Fruit fly (Drosophila melanogaster) whole organism, embryonic: ENCODE results near the gene CG43054.
A peak's percentile ranks its signal among the peaks of the same experiment; 100 is the strongest.

ENCODE experiments used
- BtbVII ChIP-seq: fragments of 200-800 bp; sonication (Bioruptor generic); optimal IDR thresholded peaks from 3 replicates; lab custom pipeline; 2017; ENCODE audit warnings: missing biosample characterization, mild to moderate bottlenecking, missing genetic modification characterization
- CG10654 ChIP-seq: fragments of 200-800 bp; sonication (Bioruptor generic); optimal IDR thresholded peaks from 2 replicates; lab custom pipeline; 2016; ENCODE audit warnings: missing biosample characterization, missing genetic modification characterization
- CG10979 ChIP-seq: fragments of 200-800 bp; sonication (Bioruptor generic); optimal IDR thresholded peaks from 2 replicates; lab custom pipeline; 2018; ENCODE audit warnings: missing biosample characterization, mild to moderate bottlenecking, missing genetic modification characterization, moderate library complexity
- CG11085 ChIP-seq: fragments of 200-800 bp; sonication (Bioruptor generic); IDR thresholded peaks from 2 replicates; pipeline ENCODE4 v1.3.6; 2022; ENCODE audit warnings: missing biosample characterization, missing genetic modification characterization
- CG11247 ChIP-seq: fragments of 200-800 bp; sonication (Bioruptor generic); IDR thresholded peaks from 2 replicates; pipeline ENCODE4 v1.3.6; 2022; ENCODE audit warnings: missing biosample characterization, missing genetic modification characterization
- CG1233 ChIP-seq: fragments of 200-800 bp; sonication (Bioruptor generic); optimal IDR thresholded peaks from 4 replicates; lab custom pipeline; 2018; ENCODE audit warnings: missing biosample characterization, mild to moderate bottlenecking, missing genetic modification characterization
- CG12744 ChIP-seq: fragments of 200-800 bp; sonication (Bioruptor generic); optimal IDR thresholded peaks from 2 replicates; lab custom pipeline; 2016; ENCODE audit warnings: missing biosample characterization, missing genetic modification characterization
- CG12942 ChIP-seq: fragments of 200-800 bp; sonication (Bioruptor generic); optimal IDR thresholded peaks from 3 replicates; lab custom pipeline; 2016; ENCODE audit warnings: missing biosample characterization, missing genetic modification characterization
- CG14014 ChIP-seq: fragments of 200-800 bp; sonication (Bioruptor generic); IDR thresholded peaks from 2 replicates; pipeline ENCODE4 v1.3.6; 2022; ENCODE audit warnings: missing biosample characterization, missing genetic modification characterization
- CG14965 ChIP-seq: fragments of 200-800 bp; sonication (Bioruptor generic); optimal IDR thresholded peaks from 2 replicates; lab custom pipeline; 2016; ENCODE audit warnings: missing biosample characterization, missing genetic modification characterization, borderline replicate concordance
- CG15601 ChIP-seq: fragments of 200-800 bp; sonication (Bioruptor generic); optimal IDR thresholded peaks from 3 replicates; lab custom pipeline; 2019; ENCODE audit warnings: missing biosample characterization, mild to moderate bottlenecking, missing genetic modification characterization, moderate library complexity
- CG1602 ChIP-seq: fragments of 200-800 bp; sonication (Bioruptor generic); optimal IDR thresholded peaks from 3 replicates; lab custom pipeline; 2016; ENCODE audit warnings: missing biosample characterization, missing genetic modification characterization
- CG2202 ChIP-seq: fragments of 200-800 bp; sonication (Bioruptor generic); optimal IDR thresholded peaks from 2 replicates; lab custom pipeline; 2018; ENCODE audit warnings: missing biosample characterization, mild to moderate bottlenecking, missing genetic modification characterization
- CG30403 ChIP-seq: fragments of 200-800 bp; sonication (Bioruptor generic); optimal IDR thresholded peaks from 3 replicates; lab custom pipeline; 2016; ENCODE audit warnings: missing biosample characterization, missing genetic modification characterization
- CG33557 ChIP-seq: fragments of 200-800 bp; sonication (Bioruptor generic); optimal IDR thresholded peaks from 2 replicates; lab custom pipeline; 2019; ENCODE audit warnings: missing biosample characterization, mild to moderate bottlenecking, missing genetic modification characterization, moderate library complexity
- CG34224 ChIP-seq: fragments of 200-800 bp; sonication (Bioruptor generic); IDR thresholded peaks from 3 replicates; pipeline ENCODE4 v1.3.6; 2022; ENCODE audit warnings: missing biosample characterization, missing genetic modification characterization; ENCODE audit not compliant: partially characterized antibody
- CG6813 ChIP-seq: fragments of 200-800 bp; sonication (Bioruptor generic); optimal IDR thresholded peaks from 2 replicates; lab custom pipeline; 2017; ENCODE audit warnings: missing biosample characterization, missing genetic modification characterization, mild to moderate bottlenecking, moderate library complexity, missing genetic modification reagents
- CG8281 ChIP-seq: fragments of 200-800 bp; sonication (Bioruptor generic); optimal IDR thresholded peaks from 2 replicates; lab custom pipeline; 2018; ENCODE audit warnings: missing biosample characterization, mild to moderate bottlenecking, missing genetic modification characterization, moderate library complexity
- CG8924 ChIP-seq: fragments of 200-800 bp; optimal IDR thresholded peaks from 3 replicates; lab custom pipeline; 2019; ENCODE audit warnings: missing biosample characterization, mild to moderate bottlenecking, missing genetic modification characterization, moderate library complexity
- CG9932 ChIP-seq: fragments of 200-800 bp; sonication (Bioruptor generic); IDR thresholded peaks from 2 replicates; pipeline ENCODE4 v1.3.6; 2022; ENCODE audit warnings: missing biosample characterization, missing genetic modification characterization
- CHES-1-like ChIP-seq: fragments of 200-800 bp; sonication (Bioruptor generic); optimal IDR thresholded peaks from 2 replicates; lab custom pipeline; 2016; ENCODE audit warnings: missing biosample characterization, missing genetic modification characterization
- Deaf1 ChIP-seq: fragments of 200-800 bp; optimal IDR thresholded peaks from 3 replicates; lab custom pipeline; 2019; ENCODE audit warnings: missing biosample characterization, mild to moderate bottlenecking, missing genetic modification characterization, moderate library complexity
- Dip3 ChIP-seq: fragments of 200-800 bp; sonication (Bioruptor generic); optimal IDR thresholded peaks from 3 replicates; lab custom pipeline; 2016; ENCODE audit warnings: missing biosample characterization, missing genetic modification characterization
- Doc2 ChIP-seq: fragments of 200-800 bp; sonication (Bioruptor generic); IDR thresholded peaks from 2 replicates; pipeline ENCODE4 v1.3.6; 2022; ENCODE audit warnings: missing biosample characterization, missing genetic modification characterization
- Eip74EF ChIP-seq, 2 experiments: fragments of 200-800 bp in 1 of 2; fragments of >200 bp in 1 of 2; sonication (Bioruptor generic) in 1 of 2; optimal IDR thresholded peaks; 2 replicates each; lab custom pipeline; 2017 to 2019; ENCODE audit warnings: missing biosample characterization in 2 of 2, missing genetic modification characterization in 2 of 2, mild to moderate bottlenecking in 1 of 2, moderate library complexity in 1 of 2
- HLH54F ChIP-seq: fragments of 200-800 bp; sonication (Bioruptor generic); optimal IDR thresholded peaks from 3 replicates; lab custom pipeline; 2016; ENCODE audit warnings: missing biosample characterization, missing genetic modification characterization
- Hand ChIP-seq: fragments of 200-800 bp; sonication (Bioruptor generic); optimal IDR thresholded peaks from 2 replicates; lab custom pipeline; 2017; ENCODE audit warnings: mild to moderate bottlenecking, missing biosample characterization, missing genetic modification reagents, missing genetic modification characterization
- Mad ChIP-seq: fragments of 200-800 bp; sonication (Bioruptor generic); optimal IDR thresholded peaks from 2 replicates; lab custom pipeline; 2016; ENCODE audit warnings: missing biosample characterization, missing genetic modification characterization
- Myb ChIP-seq: fragments of 200-800 bp; sonication (Bioruptor generic); optimal IDR thresholded peaks from 2 replicates; lab custom pipeline; 2016; ENCODE audit warnings: missing biosample characterization, missing genetic modification characterization
- Neu2 ChIP-seq: fragments of 200-800 bp; sonication (Bioruptor generic); optimal IDR thresholded peaks from 3 replicates; lab custom pipeline; 2016; ENCODE audit warnings: missing biosample characterization, missing genetic modification characterization, borderline replicate concordance
- Nf-YB ChIP-seq: fragments of 200-800 bp; sonication (Bioruptor generic); optimal IDR thresholded peaks from 3 replicates; lab custom pipeline; 2019; ENCODE audit warnings: missing biosample characterization, mild to moderate bottlenecking, missing genetic modification characterization, moderate library complexity
- Oli ChIP-seq: fragments of 200-800 bp; sonication (Bioruptor generic); optimal IDR thresholded peaks from 2 replicates; lab custom pipeline; 2018; ENCODE audit warnings: missing biosample characterization, mild to moderate bottlenecking, missing genetic modification characterization, moderate library complexity
- Rfx ChIP-seq: fragments of 200-800 bp; sonication (Bioruptor generic); IDR thresholded peaks from 2 replicates; pipeline ENCODE4 v1.3.6; 2022; ENCODE audit warnings: missing biosample characterization, missing genetic modification characterization
- Side ChIP-seq: fragments of 200-800 bp; sonication (Bioruptor generic); optimal IDR thresholded peaks from 2 replicates; lab custom pipeline; 2016; ENCODE audit warnings: missing biosample characterization, missing genetic modification characterization
- al ChIP-seq: fragments of 200-800 bp; sonication (Bioruptor generic); IDR thresholded peaks from 2 replicates; pipeline ENCODE4 v1.3.6; 2022; ENCODE audit warnings: missing biosample characterization, missing genetic modification characterization
- az2 ChIP-seq: fragments of 200-800 bp; sonication (Bioruptor generic); optimal IDR thresholded peaks from 3 replicates; lab custom pipeline; 2016; ENCODE audit warnings: missing biosample characterization, missing genetic modification characterization
- btn ChIP-seq: fragments of 200-800 bp; sonication (Bioruptor generic); optimal IDR thresholded peaks from 2 replicates; lab custom pipeline; 2016; ENCODE audit warnings: missing biosample characterization, missing genetic modification characterization
- chm ChIP-seq: fragments of 200-800 bp; sonication (Bioruptor generic); IDR thresholded peaks from 2 replicates; pipeline ENCODE4 v1.3.6; 2022; ENCODE audit warnings: missing biosample characterization, missing genetic modification characterization
- chn ChIP-seq: fragments of 200-800 bp; sonication (Bioruptor generic); optimal IDR thresholded peaks from 2 replicates; lab custom pipeline; 2016; ENCODE audit warnings: missing biosample characterization, missing genetic modification characterization
- croc ChIP-seq: fragments of 200-800 bp; sonication (Bioruptor generic); conservative IDR thresholded peaks from 3 replicates; pipeline ENCODE4 v1.3.6; 2022; ENCODE audit warnings: missing biosample characterization, missing genetic modification characterization
- dpn ChIP-seq, 2 experiments: fragments of 200-800 bp; sonication (Bioruptor generic); optimal IDR thresholded peaks; 3 replicates each; lab custom pipeline; 2016; ENCODE audit warnings: missing biosample characterization in 2 of 2, missing genetic modification characterization in 2 of 2
- ems ChIP-seq: fragments of 200-800 bp; sonication (Bioruptor generic); optimal IDR thresholded peaks from 3 replicates; lab custom pipeline; 2016; ENCODE audit warnings: missing biosample characterization, missing genetic modification characterization
- fu2 ChIP-seq: fragments of 200-800 bp; sonication (Bioruptor generic); optimal IDR thresholded peaks from 2 replicates; lab custom pipeline; 2016; ENCODE audit warnings: missing biosample characterization, missing genetic modification characterization
- grau ChIP-seq: fragments of 200-800 bp; optimal IDR thresholded peaks from 3 replicates; lab custom pipeline; 2019; ENCODE audit warnings: missing biosample characterization, mild to moderate bottlenecking, missing genetic modification characterization, moderate library complexity
- jigr1 ChIP-seq: fragments of 200-800 bp; sonication (Bioruptor generic); IDR thresholded peaks from 3 replicates; pipeline ENCODE4 v1.3.6; 2022; ENCODE audit warnings: missing biosample characterization, missing genetic modification characterization
- lmd ChIP-seq: fragments of 200-800 bp; sonication (Bioruptor generic); IDR thresholded peaks from 2 replicates; pipeline ENCODE4 v1.3.6; 2022; ENCODE audit warnings: missing biosample characterization, missing genetic modification characterization
- mirr ChIP-seq: fragments of 200-800 bp; sonication (Bioruptor generic); optimal IDR thresholded peaks from 3 replicates; lab custom pipeline; 2018; ENCODE audit warnings: missing biosample characterization, mild to moderate bottlenecking, missing genetic modification characterization
- pfk ChIP-seq: fragments of 200-800 bp; sonication (Bioruptor generic); optimal IDR thresholded peaks from 2 replicates; lab custom pipeline; 2018; ENCODE audit warnings: missing biosample characterization, mild to moderate bottlenecking, missing genetic modification characterization, moderate library complexity
- stc ChIP-seq: fragments of 200-800 bp; sonication (Bioruptor generic); IDR thresholded peaks from 2 replicates; pipeline ENCODE4 v1.3.6; 2022; ENCODE audit warnings: missing biosample characterization, missing genetic modification characterization
- unc-4 ChIP-seq: fragments of 200-800 bp; sonication (Bioruptor generic); IDR thresholded peaks from 2 replicates; pipeline ENCODE4 v1.3.6; 2022; ENCODE audit warnings: missing biosample characterization, missing genetic modification characterization; ENCODE audit not compliant: partially characterized antibody
- wek ChIP-seq: fragments of 200-800 bp; sonication (Bioruptor generic); optimal IDR thresholded peaks from 3 replicates; lab custom pipeline; 2018; ENCODE audit warnings: missing biosample characterization, mild to moderate bottlenecking, missing genetic modification characterization, moderate library complexity

Gene CG43054

DNA sequence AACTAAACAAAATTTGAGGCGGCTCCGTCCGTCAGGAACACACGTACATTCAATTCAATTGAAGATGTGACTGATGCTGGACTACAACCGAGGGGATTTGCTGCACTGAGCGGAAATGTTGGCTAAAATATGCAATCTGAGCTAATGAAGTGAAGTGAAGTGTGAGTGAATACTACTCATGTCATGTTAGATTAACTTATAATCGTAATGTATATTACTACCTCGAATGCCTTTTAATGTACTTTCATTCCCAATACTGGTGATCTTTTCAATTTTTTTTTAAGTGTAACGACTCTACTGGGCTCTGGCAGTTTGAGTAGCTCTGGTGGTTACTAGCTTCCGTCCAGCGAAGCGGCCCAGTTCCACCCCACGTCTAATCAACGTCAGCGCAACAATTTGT lies 44.7 kb upstream of the CG43054 start (continued):
- TF ChIP-seq al (GFP tag; lab: Robert Waterston, UW) (no peak), CHES-1-like (GFP tag; lab: Kevin White, UChicago) (peak; percentile 28), Nf-YB (GFP tag; lab: Kevin White, UChicago) (peak; percentile 14), Myb (GFP tag; lab: Kevin White, UChicago) (no peak), CG9932 (no peak), Deaf1 (tag; lab: Kevin White, UChicago) (no peak), jigr1 (GFP tag; lab: Robert Waterston, UW) (no peak), CG12942 (no peak), Hand (GFP tag; lab: Kevin White, UChicago) (no peak), CG11247 (GFP tag; lab: Robert Waterston, UW) (no peak), CG1233 (GFP tag; lab: Kevin White, UChicago) (no peak), dpn (GFP tag; optimal IDR thresholded peaks at IDR 0.05; lab: Kevin White, UChicago) (peak in 1 of 2 experiments; percentile 52), croc (GFP tag; lab: Robert Waterston, UW) (peak; percentile 22; the same call in 1 of the 3 replicates), Oli (tag; lab: Kevin White, UChicago) (peak; percentile 88), pfk (no peak), Neu2 (GFP tag; lab: Kevin White, UChicago) (no peak), grau (tag; lab: Kevin White, UChicago) (peak; percentile 56), CG10979 (tag; lab: Kevin White, UChicago) (peak; percentile 65), CG8281 (tag; lab: Kevin White, UChicago) (no peak), CG14965 (GFP tag; lab: Kevin White, UChicago) (no peak), ems (GFP tag; lab: Kevin White, UChicago) (peak; percentile 14), CG2202 (tag; lab: Kevin White, UChicago) (peak; percentile 50), CG12744 (no peak), btn (GFP tag; lab: Kevin White, UChicago) (no peak), CG14014 (0 out of 2 replicates have a peak, but pooled peaks have one; percentile 8), CG34224 (GFP tag; lab: Robert Waterston, UW) (no peak), CG11085 (no peak), CG8924 (tag; lab: Kevin White, UChicago) (peak; percentile 45), unc-4 (GFP tag; lab: Robert Waterston, UW) (no peak), mirr (GFP tag; lab: Kevin White, UChicago) (no peak), CG6813 (GFP tag; lab: Kevin White, UChicago) (no peak), Dip3 (peak; percentile 8), Rfx (GFP tag; lab: Robert Waterston, UW) (no peak), CG10654 (GFP tag; lab: Kevin White, UChicago) (no peak), CG15601 (peak; percentile 44), BtbVII (GFP tag; lab: Kevin White, UChicago) (no peak), CG1602 (GFP tag; lab: Kevin White, UChicago) (peak; percentile 41), chm (GFP tag; lab: Robert Waterston, UW) (no peak), fu2 (GFP tag; lab: Kevin White, UChicago) (no peak), CG30403 (GFP tag; lab: Kevin White, UChicago) (peak; percentile 37), Eip74EF (GFP tag; optimal IDR thresholded peaks at IDR 0.05; lab: Kevin White, UChicago) (no peak), Doc2 (no peak), Side (peak; percentile 40), lmd (no peak; the same call in 1 of the 2 replicates), chn (GFP tag; lab: Kevin White, UChicago) (no peak), HLH54F (GFP tag; lab: Kevin White, UChicago) (no peak), az2 (GFP tag; lab: Kevin White, UChicago) (peak; percentile 51), CG33557 (peak; percentile 27), stc (GFP tag; lab: Robert Waterston, UW) (no peak), Mad (GFP tag; lab: Kevin White, UChicago) (no peak), wek (GFP tag; lab: Kevin White, UChicago) (peak; percentile 3)
